Worm (Caenorhabditis elegans): ENCODE data around the gene lgc-22.

lgc-22 gene

DNA sequence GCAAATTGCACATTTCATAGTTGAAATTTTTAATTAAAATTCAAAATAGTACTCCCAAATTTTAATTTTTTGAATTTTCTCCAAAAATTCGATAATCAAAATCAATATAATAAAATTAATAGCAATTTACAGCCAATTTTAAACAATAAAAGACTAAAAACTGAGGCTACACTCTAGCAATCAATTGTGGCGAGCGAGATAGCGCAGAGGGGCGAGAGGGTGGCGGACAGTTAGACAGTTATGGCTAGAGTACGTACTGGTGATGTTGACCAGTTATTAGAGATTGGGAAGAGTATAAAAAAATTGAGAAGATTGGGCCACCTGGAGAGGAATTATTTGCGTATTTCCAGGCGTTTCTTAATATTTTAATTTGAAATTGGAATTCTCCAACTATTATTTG, 23.4 kb upstream of the lgc-22 start, which contains the start of gene nhr-78:
Gene nhr-78 (minus strand): TSS at position 182 of the 400 bp plus-strand sequence.
- TF ChIP-seq sma-3 (GFP tag; optimal IDR thresholded peaks at IDR 0.05) (peak; percentile 15), C34F6.9 (tag; optimal IDR thresholded peaks at IDR 0.05) (peak; percentile 14), alr-1 (tag; optimal IDR thresholded peaks at IDR 0.05) (no peak), nhr-10 (tag; optimal IDR thresholded peaks at IDR 0.05) (no peak), gmeb-1 (tag; optimal IDR thresholded peaks at IDR 0.05) (peak; percentile 40), F13H6.1 (tag; optimal IDR thresholded peaks at IDR 0.05) (peak; percentile 37), sma-9 (GFP tag; optimal IDR thresholded peaks at IDR 0.05) (peak; percentile 5), sma-9 (tag; optimal IDR thresholded peaks at IDR 0.05) (no peak)

DNA sequence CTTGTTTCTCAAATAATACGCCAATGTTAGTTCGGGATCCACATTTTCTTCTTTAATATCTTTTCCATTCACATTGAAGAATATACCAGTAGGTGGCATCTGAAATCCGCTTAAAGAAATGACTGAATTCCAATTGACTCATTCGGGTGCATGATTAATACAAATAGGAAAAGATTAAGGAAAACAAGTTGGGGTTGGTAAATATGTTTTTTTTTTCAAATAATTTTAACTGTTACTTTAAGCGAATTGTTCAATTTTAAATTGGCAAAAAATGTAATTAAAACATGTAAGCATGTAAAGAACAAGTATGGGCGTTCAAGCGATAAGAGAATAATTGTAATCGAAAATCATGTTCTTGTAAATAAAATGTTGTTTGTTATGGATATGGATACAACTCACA, 17.1 kb upstream of the lgc-22 start, which contains the start of gene F15E6.6:
Gene F15E6.6 (minus strand): TSS at position 101 of the 400 bp plus-strand sequence.
- no peak for TF ChIP-seq ceh-82 (tag; optimal IDR thresholded peaks at IDR 0.05)
- no peak for TF ChIP-seq nhr-23 (tag; optimal IDR thresholded peaks at IDR 0.05)
- TF ChIP-seq sma-9 (GFP tag; optimal IDR thresholded peaks at IDR 0.05): no peak
- TF ChIP-seq sma-9 (tag; optimal IDR thresholded peaks at IDR 0.05): no peak
- no peak for TF ChIP-seq unc-62 (GFP tag; optimal IDR thresholded peaks at IDR 0.05)
- no peak for TF ChIP-seq dmd-4 (tag; optimal IDR thresholded peaks at IDR 0.05)
- TF ChIP-seq unc-39 (tag; optimal IDR thresholded peaks at IDR 0.05): no peak
- no peak for TF ChIP-seq mdl-1 (tag; optimal IDR thresholded peaks at IDR 0.05)
- no peak for TF ChIP-seq nhr-21 (tag; optimal IDR thresholded peaks at IDR 0.05)
- TF ChIP-seq unc-55 (GFP tag; optimal IDR thresholded peaks at IDR 0.05): no peak
- no peak for TF ChIP-seq egl-27 (tag; optimal IDR thresholded peaks at IDR 0.05)
- TF ChIP-seq crh-2 (tag; optimal IDR thresholded peaks at IDR 0.05): no peak
- TF ChIP-seq gmeb-1 (tag; optimal IDR thresholded peaks at IDR 0.05): no peak
- TF ChIP-seq F13H6.1 (tag; optimal IDR thresholded peaks at IDR 0.05): no peak
- no peak for TF ChIP-seq nhr-77 (tag; optimal IDR thresholded peaks at IDR 0.05)
- no peak for TF ChIP-seq nhr-10 (tag; optimal IDR thresholded peaks at IDR 0.05)
- TF ChIP-seq nhr-25 (tag; optimal IDR thresholded peaks at IDR 0.05): no peak
- no peak for TF ChIP-seq lin-13 (GFP tag; optimal IDR thresholded peaks at IDR 0.05)
- TF ChIP-seq ama-1 (optimal IDR thresholded peaks at IDR 0.05): no peak
- no peak for TF ChIP-seq nhr-12 (tag; optimal IDR thresholded peaks at IDR 0.05)
- no peak for TF ChIP-seq blmp-1 (tag; optimal IDR thresholded peaks at IDR 0.05; ENCODE audit: insufficient read depth)

ce11 chrIV:4284989-4285388, 16.1 kb upstream of the lgc-22 start:
- TF ChIP-seq R02D3.7 (tag; optimal IDR thresholded peaks at IDR 0.05) (no peak), skn-1 (tag; optimal IDR thresholded peaks at IDR 0.05) (peak; percentile 8), mdl-1 (tag; optimal IDR thresholded peaks at IDR 0.05) (no peak), fos-1 (tag; optimal IDR thresholded peaks at IDR 0.05) (peak; percentile 89), gmeb-1 (tag; optimal IDR thresholded peaks at IDR 0.05) (peak; percentile 13)

DNA sequence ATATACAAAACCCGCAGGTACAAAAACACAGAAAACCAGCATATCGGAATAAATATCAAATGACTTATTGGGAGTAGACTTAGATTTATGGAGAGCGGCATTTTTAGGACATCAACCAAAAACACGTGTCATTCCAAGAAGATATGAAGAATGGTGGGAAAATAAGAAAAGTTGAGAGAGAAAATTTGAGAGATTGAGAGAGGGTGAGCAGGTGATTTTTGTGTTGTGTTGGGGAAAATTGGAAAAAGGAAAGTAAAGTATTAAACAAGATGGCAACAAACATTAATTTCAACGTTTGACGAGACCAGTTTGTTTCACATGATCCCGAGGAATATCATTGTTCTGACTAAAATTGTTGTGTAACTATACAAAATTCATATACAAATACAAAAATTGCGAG, 12.8 kb upstream of the lgc-22 start, which contains the start of gene srv-4:
Gene srv-4 (minus strand): TSS at position 101 of the 400 bp plus-strand sequence.
- TF ChIP-seq nhr-237 (tag; optimal IDR thresholded peaks at IDR 0.05) (no peak), crh-2 (tag; optimal IDR thresholded peaks at IDR 0.05) (no peak), unc-62 (GFP tag; optimal IDR thresholded peaks at IDR 0.05) (no peak), aly-2 (tag; optimal IDR thresholded peaks at IDR 0.05) (no peak), nhr-12 (tag; optimal IDR thresholded peaks at IDR 0.05) (no peak), ztf-4 (tag; optimal IDR thresholded peaks at IDR 0.05) (no peak), mbf-1 (tag; optimal IDR thresholded peaks at IDR 0.05) (no peak), F13H6.1 (tag; optimal IDR thresholded peaks at IDR 0.05) (no peak), lsy-2 (tag; optimal IDR thresholded peaks at IDR 0.05) (no peak), alr-1 (tag; optimal IDR thresholded peaks at IDR 0.05) (no peak), nhr-77 (tag; optimal IDR thresholded peaks at IDR 0.05) (no peak), sem-4 (tag; optimal IDR thresholded peaks at IDR 0.05) (no peak), ceh-16 (tag; optimal IDR thresholded peaks at IDR 0.05) (no peak), ztf-1 (GFP tag; conservative IDR thresholded peaks at IDR 0.05) (no peak)

- TF ChIP-seq nhr-6 (tag; optimal IDR thresholded peaks at IDR 0.05) (no peak), lsy-2 (tag; optimal IDR thresholded peaks at IDR 0.05) (no peak), unc-55 (GFP tag; optimal IDR thresholded peaks at IDR 0.05) (no peak), ZK546.5 (tag; optimal IDR thresholded peaks at IDR 0.05) (no peak), lin-39 (tag; optimal IDR thresholded peaks at IDR 0.05) (no peak), elt-1 (tag; optimal IDR thresholded peaks at IDR 0.05) (no peak), mdl-1 (tag; optimal IDR thresholded peaks at IDR 0.05) (no peak), sma-9 (GFP tag; optimal IDR thresholded peaks at IDR 0.05) (no peak), sma-9 (tag; optimal IDR thresholded peaks at IDR 0.05) (no peak), gmeb-1 (tag; optimal IDR thresholded peaks at IDR 0.05) (no peak), aly-2 (tag; optimal IDR thresholded peaks at IDR 0.05) (no peak)
These were observed 11.8 kb upstream of the lgc-22 start, which contains the start of gene F15E6.5 for ce11 chrIV:4289267-4289666. F15E6.5 (plus strand) TSS chrIV:4289567.

All from whole organism, L2 larva.